Worm (Caenorhabditis elegans) whole organism, early embryonic: ENCODE measurements around the gene K01D12.5.

Experiments used
- B0310.2 ChIP-seq: sonication (generic microtip); optimal IDR thresholded peaks from 2 replicates; lab custom pipeline; 2016; ENCODE audit warnings: mild to moderate bottlenecking, missing genetic modification characterization, missing compliant biosample characterization
- F13C5.2 ChIP-seq: sonication (generic microtip); optimal IDR thresholded peaks from 2 replicates; lab custom pipeline; 2017; ENCODE audit warnings: mild to moderate bottlenecking, missing genetic modification characterization, inconsistent platforms, missing compliant biosample characterization
- aly-1 ChIP-seq: sonication (generic microtip); optimal IDR thresholded peaks from 2 replicates; lab custom pipeline; 2016; ENCODE audit warnings: missing genetic modification characterization, missing compliant biosample characterization
- ama-1 ChIP-seq: fragments of 150-350 bp; optimal IDR thresholded peaks from 2 replicates; lab custom pipeline; 2014
- ceh-13 ChIP-seq: fragments of 200-800 bp; sonication (Bioruptor generic); optimal IDR thresholded peaks from 2 replicates; lab custom pipeline; 2018; ENCODE audit warnings: mild to moderate bottlenecking, missing genetic modification characterization, missing compliant biosample characterization
- ceh-36 ChIP-seq: sonication (generic microtip); optimal IDR thresholded peaks from 2 replicates; lab custom pipeline; 2016; ENCODE audit warnings: missing genetic modification characterization, inconsistent platforms, missing compliant biosample characterization
- ets-7 ChIP-seq: sonication (generic microtip); optimal IDR thresholded peaks from 2 replicates; lab custom pipeline; 2016; ENCODE audit warnings: missing genotype, missing genetic modification characterization, missing compliant biosample characterization
- flt-1 ChIP-seq: fragments of 200-800 bp; sonication (Bioruptor generic); IDR thresholded peaks from 2 replicates; pipeline ENCODE4 v1.3.6; 2022; ENCODE audit warnings: missing genetic modification characterization, missing compliant biosample characterization
- hmbx-1 ChIP-seq: sonication (generic microtip); optimal IDR thresholded peaks from 2 replicates; lab custom pipeline; 2016; ENCODE audit warnings: mild to moderate bottlenecking, missing genetic modification characterization, missing compliant biosample characterization
- hmg-4 ChIP-seq: fragments of 200-800 bp; sonication (Bioruptor generic); optimal IDR thresholded peaks from 2 replicates; lab custom pipeline; 2018; ENCODE audit warnings: mild to moderate bottlenecking, missing genetic modification characterization, missing compliant biosample characterization
- hnd-1 ChIP-seq: sonication (generic microtip); optimal IDR thresholded peaks from 2 replicates; lab custom pipeline; 2016; ENCODE audit warnings: missing genetic modification characterization, missing compliant biosample characterization
- pes-1 ChIP-seq: fragments of 200-800 bp; sonication (Bioruptor generic); IDR thresholded peaks from 2 replicates; pipeline ENCODE4 v1.3.6; 2022; ENCODE audit warnings: missing genetic modification reagents, missing genetic modification characterization, missing compliant biosample characterization
- scrt-1 ChIP-seq: fragments of 200-800 bp; sonication (Bioruptor generic); IDR thresholded peaks from 2 replicates; pipeline ENCODE4 v1.3.6; 2022; ENCODE audit warnings: missing genetic modification characterization, missing compliant biosample characterization
- sea-1 ChIP-seq: fragments of 200-800 bp; sonication (Bioruptor generic); conservative IDR thresholded peaks from 2 replicates; pipeline ENCODE4 v1.3.6; 2022; ENCODE audit warnings: missing genetic modification characterization, missing compliant biosample characterization
- tbx-11 ChIP-seq: fragments of 200-800 bp; sonication (Bioruptor generic); IDR thresholded peaks from 2 replicates; pipeline ENCODE4 v1.3.6; 2022; ENCODE audit warnings: missing genetic modification characterization, missing compliant biosample characterization
- tbx-37 ChIP-seq: fragments of 200-800 bp; sonication (Bioruptor generic); conservative IDR thresholded peaks from 2 replicates; pipeline ENCODE4 v1.3.6; 2022; ENCODE audit warnings: missing genetic modification reagents, missing genetic modification characterization, missing compliant biosample characterization
- tra-4 ChIP-seq: sonication (generic microtip); optimal IDR thresholded peaks from 2 replicates; lab custom pipeline; 2017; ENCODE audit warnings: missing genetic modification characterization, missing compliant biosample characterization

The K01D12.5 gene

ce11 chrV:12404544-12404943 lies 6.9 kb downstream of the K01D12.5 start, which contains the start of gene K01D12.9:
K01D12.9 (minus strand) TSS chrV:12404644.
- TF ChIP-seq ets-7 (tag; lab: Kevin White, UChicago) (no peak), hmbx-1 (tag; lab: Kevin White, UChicago) (no peak), ceh-13 (GFP tag; lab: Kevin White, UChicago) (no peak), aly-1 (no peak), scrt-1 (GFP tag; lab: Robert Waterston, UW) (no peak), ama-1 (lab: Kevin White, UChicago) (no peak), tra-4 (tag; lab: Kevin White, UChicago) (no peak), F13C5.2 (tag; lab: Kevin White, UChicago) (no peak), flt-1 (GFP tag; lab: Robert Waterston, UW) (no peak), tbx-37 (GFP tag; lab: Robert Waterston, UW) (no peak)

ce11 chrV:12405929-12406328 lies 8.3 kb downstream of the K01D12.5 start, which contains the start of gene K01D12.10:
K01D12.10 (plus strand) TSS chrV:12406229.
- no peak for TF ChIP-seq ama-1 (lab: Kevin White, UChicago)
- no peak for TF ChIP-seq pes-1 (GFP tag; lab: Robert Waterston, UW)
- TF ChIP-seq flt-1 (GFP tag; lab: Robert Waterston, UW), result no peak
- TF ChIP-seq tra-4 (tag; lab: Kevin White, UChicago), result no peak

- no peak for TF ChIP-seq ets-7 (tag; lab: Kevin White, UChicago)
- no peak for TF ChIP-seq tbx-11 (GFP tag; lab: Robert Waterston, UW)
- TF ChIP-seq hmbx-1 (tag; lab: Kevin White, UChicago), result no peak
- TF ChIP-seq pes-1 (GFP tag; lab: Robert Waterston, UW), result no peak
- TF ChIP-seq F13C5.2 (tag; lab: Kevin White, UChicago), result no peak
- TF ChIP-seq ceh-13 (GFP tag; lab: Kevin White, UChicago), result no peak
- TF ChIP-seq flt-1 (GFP tag; lab: Robert Waterston, UW), result no peak
These were observed 8.9 kb downstream of the K01D12.5 start for ce11 chrV:12406514-12406913.

ce11 chrV:12408525-12408924 lies 10.9 kb downstream of the K01D12.5 start, which contains the start of gene cdr-4:
cdr-4 (minus strand) TSS chrV:12408625.
- no peak for TF ChIP-seq ceh-36
- TF ChIP-seq F13C5.2 (tag; lab: Kevin White, UChicago), result no peak
- TF ChIP-seq ama-1 (lab: Kevin White, UChicago), result no peak
- TF ChIP-seq hnd-1, result no peak
- TF ChIP-seq B0310.2 (tag; lab: Kevin White, UChicago), result no peak
- TF ChIP-seq tbx-11 (GFP tag; lab: Robert Waterston, UW), result no peak
- TF ChIP-seq sea-1 (GFP tag; lab: Robert Waterston, UW), result no peak
- TF ChIP-seq ets-7 (tag; lab: Kevin White, UChicago), result no peak

ce11 chrV:12408996-12409395 lies 11.4 kb downstream of the K01D12.5 start:
- no peak for TF ChIP-seq hmbx-1 (tag; lab: Kevin White, UChicago)
- TF ChIP-seq pes-1 (GFP tag; lab: Robert Waterston, UW), result no peak
- no peak for TF ChIP-seq sea-1 (GFP tag; lab: Robert Waterston, UW)
- no peak for TF ChIP-seq B0310.2 (tag; lab: Kevin White, UChicago)
- no peak for TF ChIP-seq ets-7 (tag; lab: Kevin White, UChicago)
- TF ChIP-seq ceh-13 (GFP tag; lab: Kevin White, UChicago), result no peak
- TF ChIP-seq ceh-36, result no peak
- TF ChIP-seq aly-1, result no peak
- TF ChIP-seq F13C5.2 (tag; lab: Kevin White, UChicago), result no peak
- no peak for TF ChIP-seq ama-1 (lab: Kevin White, UChicago)
- no peak for TF ChIP-seq scrt-1 (GFP tag; lab: Robert Waterston, UW)
- no peak for TF ChIP-seq tbx-11 (GFP tag; lab: Robert Waterston, UW)
- no peak for TF ChIP-seq tbx-37 (GFP tag; lab: Robert Waterston, UW)
- no peak for TF ChIP-seq hmg-4 (GFP tag; lab: Kevin White, UChicago)

ce11 chrV:12410416-12411001 lies 12.9 kb downstream of the K01D12.5 start, which contains the start of gene hrg-2:
hrg-2 (minus strand) TSS chrV:12410513.
- no peak for TF ChIP-seq pes-1 (GFP tag; lab: Robert Waterston, UW)
- no peak for TF ChIP-seq scrt-1 (GFP tag; lab: Robert Waterston, UW)
- TF ChIP-seq ets-7 (tag; lab: Kevin White, UChicago), result no peak
- TF ChIP-seq hmbx-1 (tag; lab: Kevin White, UChicago), result no peak
- no peak for TF ChIP-seq B0310.2 (tag; lab: Kevin White, UChicago)
- TF ChIP-seq tbx-37 (GFP tag; lab: Robert Waterston, UW), result no peak
- TF ChIP-seq aly-1, result no peak
- TF ChIP-seq tra-4 (tag; lab: Kevin White, UChicago), result no peak
- no peak for TF ChIP-seq hmg-4 (GFP tag; lab: Kevin White, UChicago)
- no peak for TF ChIP-seq F13C5.2 (tag; lab: Kevin White, UChicago)
- no peak for TF ChIP-seq ama-1 (lab: Kevin White, UChicago)
- TF ChIP-seq hnd-1, result no peak

ce11 chrV:12411909-12412308 lies 14.3 kb downstream of the K01D12.5 start, which contains the start of gene cdr-7:
cdr-7 (minus strand) TSS chrV:12412113.
- TF ChIP-seq ets-7 (tag; lab: Kevin White, UChicago) (no peak), tbx-37 (GFP tag; lab: Robert Waterston, UW) (no peak)

- TF ChIP-seq B0310.2 (tag; lab: Kevin White, UChicago) (no peak), ceh-13 (GFP tag; lab: Kevin White, UChicago) (no peak), scrt-1 (GFP tag; lab: Robert Waterston, UW) (no peak), tbx-37 (GFP tag; lab: Robert Waterston, UW) (no peak), ets-7 (tag; lab: Kevin White, UChicago) (no peak), sea-1 (GFP tag; lab: Robert Waterston, UW) (no peak), tra-4 (tag; lab: Kevin White, UChicago) (no peak), ceh-36 (no peak), aly-1 (no peak)
These were observed 14.7 kb downstream of the K01D12.5 start for ce11 chrV:12412321-12412720.
